Fruit fly (Drosophila melanogaster) whole organism, wandering third instar larva: Measurements from ENCODE around the gene Ncc69.
A peak's percentile ranks its signal among the peaks of the same experiment; 100 is the strongest.

Experiments used
- CG9705 ChIP-seq: fragments of 200-800 bp; sonication (Bioruptor generic); optimal IDR thresholded peaks from 2 replicates; lab custom pipeline; 2018; ENCODE audit warnings: missing biosample characterization, mild to moderate bottlenecking, missing genetic modification characterization
- CrebA ChIP-seq: fragments of 200-800 bp; sonication (Bioruptor generic); optimal IDR thresholded peaks from 2 replicates; lab custom pipeline; 2016; ENCODE audit warnings: missing biosample characterization, mild to moderate bottlenecking, missing genetic modification characterization, borderline replicate concordance
- Dfd ChIP-seq: fragments of >200 bp; optimal IDR thresholded peaks from 2 replicates; lab custom pipeline; 2017; ENCODE audit warnings: missing biosample characterization, missing genetic modification characterization
- Hr78 ChIP-seq: fragments of >200 bp; optimal IDR thresholded peaks from 2 replicates; lab custom pipeline; 2017; ENCODE audit warnings: missing biosample characterization, missing genetic modification characterization
- Hr83 ChIP-seq: fragments of 200-300 bp; sonication (Bioruptor generic); optimal IDR thresholded peaks from 2 replicates; lab custom pipeline; 2016; ENCODE audit warnings: missing biosample characterization, mild to moderate bottlenecking, missing genetic modification characterization, moderate library complexity; ENCODE audit not compliant: poor library complexity, severe bottlenecking
- Jra ChIP-seq: sonication (Bioruptor generic); optimal IDR thresholded peaks from 2 replicates; lab custom pipeline; 2016; ENCODE audit warnings: missing biosample characterization, missing genetic modification characterization
- Mio ChIP-seq: sonication (Bioruptor generic); optimal IDR thresholded peaks from 2 replicates; lab custom pipeline; 2016; ENCODE audit warnings: missing biosample characterization, missing genetic modification characterization
- Myc ChIP-seq: fragments of >200 bp; optimal IDR thresholded peaks from 2 replicates; lab custom pipeline; 2017
- N ChIP-seq: fragments of >200 bp; optimal IDR thresholded peaks from 2 replicates; lab custom pipeline; 2018; ENCODE audit warnings: missing biosample characterization, missing external identifiers, missing genetic modification characterization
- Rel ChIP-seq, 2 experiments: fragments of 200-800 bp; sonication (Bioruptor generic) in 1 of 2; optimal IDR thresholded peaks; 2 replicates in 1 of 2; 3 replicates in 1 of 2; lab custom pipeline; 2016 to 2019; ENCODE audit warnings: mild to moderate bottlenecking in 2 of 2, missing biosample characterization in 2 of 2, missing genetic modification characterization in 2 of 2, moderate library complexity in 1 of 2
- Sp1 ChIP-seq: fragments of 200-800 bp; sonication (Bioruptor generic); optimal IDR thresholded peaks from 3 replicates; lab custom pipeline; 2019; ENCODE audit warnings: missing biosample characterization, mild to moderate bottlenecking, missing genetic modification characterization, moderate library complexity
- Vsx2 ChIP-seq: fragments of 200-300, 225-300 bp; sonication (Bioruptor generic); optimal IDR thresholded peaks from 2 replicates; lab custom pipeline; 2018; ENCODE audit warnings: missing biosample characterization, missing genetic modification characterization; ENCODE audit not compliant: partially characterized antibody
- br ChIP-seq: fragments of 200-800 bp; sonication (Bioruptor generic); optimal IDR thresholded peaks from 2 replicates; lab custom pipeline; 2016; ENCODE audit warnings: missing biosample characterization, missing genetic modification characterization
- brk ChIP-seq: fragments of 200-800 bp; sonication (Bioruptor generic); optimal IDR thresholded peaks from 2 replicates; lab custom pipeline; 2016; ENCODE audit warnings: missing biosample characterization, mild to moderate bottlenecking, missing genetic modification characterization
- dl ChIP-seq, 2 experiments: fragments of 175-275, 200-275 bp in 1 of 2; fragments of 200-275 bp in 1 of 2; sonication (Bioruptor generic); optimal IDR thresholded peaks; lab custom pipeline; 2018; ENCODE audit warnings: mild to moderate bottlenecking in 2 of 2, missing biosample characterization in 2 of 2, missing genetic modification characterization in 2 of 2, moderate library complexity in 2 of 2; ENCODE audit not compliant: partially characterized antibody in 2 of 2, insufficient read depth in 1 of 2
- dmrt93B ChIP-seq: fragments of 200-800 bp; sonication (Bioruptor generic); optimal IDR thresholded peaks from 2 replicates; lab custom pipeline; 2018; ENCODE audit warnings: missing biosample characterization, mild to moderate bottlenecking, missing genetic modification characterization
- ey ChIP-seq: fragments of 200-800 bp; sonication (Bioruptor generic); optimal IDR thresholded peaks from 2 replicates; lab custom pipeline; 2016; ENCODE audit warnings: missing biosample characterization, missing genetic modification characterization
- foxo ChIP-seq, 2 experiments: fragments of 200-800 bp; sonication (Bioruptor generic); optimal IDR thresholded peaks; 2 replicates in 1 of 2; 3 replicates in 1 of 2; lab custom pipeline; 2016 to 2017; ENCODE audit warnings: missing biosample characterization in 2 of 2, missing genetic modification characterization in 2 of 2
- fru ChIP-seq: fragments of 200-800 bp; sonication (Bioruptor generic); optimal IDR thresholded peaks from 3 replicates; lab custom pipeline; 2016; ENCODE audit warnings: missing biosample characterization, mild to moderate bottlenecking, missing genetic modification characterization
- h ChIP-seq: fragments of 200-800 bp; sonication (Bioruptor generic); optimal IDR thresholded peaks from 3 replicates; lab custom pipeline; 2016; ENCODE audit warnings: missing biosample characterization, mild to moderate bottlenecking, missing genetic modification characterization
- jim ChIP-seq: fragments of 175-275, 200-325 bp; sonication (Bioruptor generic); optimal IDR thresholded peaks from 2 replicates; lab custom pipeline; 2016; ENCODE audit warnings: missing biosample characterization, mild to moderate bottlenecking, missing genetic modification characterization
- lola ChIP-seq: fragments of >200 bp; optimal IDR thresholded peaks from 2 replicates; lab custom pipeline; 2017; ENCODE audit warnings: missing biosample characterization, missing genetic modification characterization
- pan ChIP-seq: fragments of >200 bp; optimal IDR thresholded peaks from 2 replicates; lab custom pipeline; 2017
- psq ChIP-seq: fragments of 200-800 bp; sonication (Bioruptor generic); optimal IDR thresholded peaks from 3 replicates; lab custom pipeline; 2017; ENCODE audit warnings: missing biosample characterization, mild to moderate bottlenecking, missing genetic modification characterization, moderate library complexity
- sage ChIP-seq: fragments of 200-800 bp; sonication (Bioruptor generic); optimal IDR thresholded peaks from 2 replicates; lab custom pipeline; 2016; ENCODE audit warnings: missing biosample characterization, mild to moderate bottlenecking, missing genetic modification characterization
- sv ChIP-seq: fragments of 200-800 bp; sonication (Bioruptor generic); optimal IDR thresholded peaks from 3 replicates; lab custom pipeline; 2016; ENCODE audit warnings: missing biosample characterization, missing genetic modification characterization
- tai ChIP-seq: sonication (Bioruptor generic); optimal IDR thresholded peaks from 2 replicates; lab custom pipeline; 2016; ENCODE audit warnings: missing biosample characterization, missing genetic modification characterization
- usp ChIP-seq: fragments of >200 bp; optimal IDR thresholded peaks from 2 replicates; lab custom pipeline; 2017; ENCODE audit warnings: missing biosample characterization, missing genetic modification characterization
- woc ChIP-seq: sonication (Bioruptor generic); optimal IDR thresholded peaks from 2 replicates; lab custom pipeline; 2016; ENCODE audit warnings: missing biosample characterization, mild to moderate bottlenecking, missing genetic modification characterization

Ncc69 gene

DNA sequence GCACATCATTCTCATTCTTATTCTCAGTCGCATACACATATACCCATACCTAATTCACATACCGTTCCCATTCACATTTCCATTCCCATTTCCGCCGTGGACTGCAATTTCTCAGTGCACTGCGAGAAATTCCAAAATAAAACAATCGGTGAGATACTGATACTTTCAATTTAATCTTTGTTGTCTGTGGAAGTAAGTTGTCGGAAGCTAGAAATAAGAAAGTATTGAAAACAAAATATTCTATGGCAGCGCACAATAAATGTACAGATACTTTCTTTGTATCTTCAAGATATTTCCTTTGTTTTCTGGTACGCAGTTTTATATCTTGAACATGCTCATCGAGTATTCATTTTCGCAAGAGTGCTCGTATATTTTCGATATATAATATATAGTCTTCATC, 3.3 kb downstream of the Ncc69 start (continued):
- TF ChIP-seq Sp1 (GFP tag; lab: Kevin White, UChicago) = no peak
- no peak for TF ChIP-seq N
- no peak for TF ChIP-seq Mio (GFP tag; lab: Kevin White, UChicago)
- TF ChIP-seq woc (GFP tag; lab: Kevin White, UChicago) = peak; percentile 9
- TF ChIP-seq dmrt93B (GFP tag; lab: Kevin White, UChicago) = no peak

- TF ChIP-seq Rel (GFP tag; optimal IDR thresholded peaks at IDR 0.05; lab: Kevin White, UChicago) (peak; percentile 43), Rel (tag; optimal IDR thresholded peaks at IDR 0.05; lab: Kevin White, UChicago) (no peak), usp (GFP tag; lab: Kevin White, UChicago) (no peak), dl (GFP tag; optimal IDR thresholded peaks at IDR 0.05; lab: Kevin White, UChicago; ENCODE audit: insufficient read depth in 1 of 2, partially characterized antibody in 2 of 2) (peak in 1 of 2 experiments; percentile 10), Vsx2 (GFP tag; lab: Kevin White, UChicago) (peak; percentile 60), brk (GFP tag; lab: Kevin White, UChicago) (peak; percentile 22), psq (peak; percentile 84), br (GFP tag; lab: Kevin White, UChicago) (no peak), CrebA (peak; percentile 22)
Observed at dm6 chr3L:12387063-12387462, 4.2 kb downstream of the Ncc69 start.

dm6 chr3L:12380592-12380991, 10.7 kb downstream of the Ncc69 start:
- no peak for TF ChIP-seq foxo (GFP tag; optimal IDR thresholded peaks at IDR 0.05; lab: Kevin White, UChicago)
- no peak for TF ChIP-seq Vsx2 (GFP tag; lab: Kevin White, UChicago)
- no peak for TF ChIP-seq woc (GFP tag; lab: Kevin White, UChicago)
- TF ChIP-seq dmrt93B (GFP tag; lab: Kevin White, UChicago) = no peak
- TF ChIP-seq sage (GFP tag; lab: Kevin White, UChicago) = no peak
- TF ChIP-seq lola (GFP tag; lab: Kevin White, UChicago) = no peak
- no peak for TF ChIP-seq CrebA
- no peak for TF ChIP-seq Mio (GFP tag; lab: Kevin White, UChicago)
- no peak for TF ChIP-seq brk (GFP tag; lab: Kevin White, UChicago)
- TF ChIP-seq dl (GFP tag; optimal IDR thresholded peaks at IDR 0.05; lab: Kevin White, UChicago; ENCODE audit: insufficient read depth in 1 of 2, partially characterized antibody in 2 of 2) = no peak
- no peak for TF ChIP-seq h (GFP tag; lab: Kevin White, UChicago)
- TF ChIP-seq Dfd (GFP tag; lab: Kevin White, UChicago) = no peak
- no peak for TF ChIP-seq Hr83 (GFP tag; lab: Kevin White, UChicago)
- TF ChIP-seq CG9705 (GFP tag; lab: Kevin White, UChicago) = no peak
- no peak for TF ChIP-seq ey (GFP tag; lab: Kevin White, UChicago)
- no peak for TF ChIP-seq Hr78 (GFP tag; lab: Kevin White, UChicago)
- no peak for TF ChIP-seq pan
- no peak for TF ChIP-seq Myc

- TF ChIP-seq Hr78 (GFP tag; lab: Kevin White, UChicago) = no peak
- no peak for TF ChIP-seq sv (GFP tag; lab: Kevin White, UChicago)
- TF ChIP-seq jim (GFP tag; lab: Kevin White, UChicago) = no peak
- no peak for TF ChIP-seq Sp1 (GFP tag; lab: Kevin White, UChicago)
- TF ChIP-seq Jra = no peak
- TF ChIP-seq CG9705 (GFP tag; lab: Kevin White, UChicago) = no peak
- TF ChIP-seq tai (GFP tag; lab: Kevin White, UChicago) = no peak
- no peak for TF ChIP-seq fru (GFP tag; lab: Kevin White, UChicago)
- TF ChIP-seq Vsx2 (GFP tag; lab: Kevin White, UChicago) = no peak
- no peak for TF ChIP-seq brk (GFP tag; lab: Kevin White, UChicago)
Observed at dm6 chr3L:12374420-12374819, 16.8 kb downstream of the Ncc69 start.

dm6 chr3L:12363729-12364128, 27.5 kb downstream of the Ncc69 start:
- no peak for TF ChIP-seq h (GFP tag; lab: Kevin White, UChicago)
- TF ChIP-seq sv (GFP tag; lab: Kevin White, UChicago) = no peak

DNA sequence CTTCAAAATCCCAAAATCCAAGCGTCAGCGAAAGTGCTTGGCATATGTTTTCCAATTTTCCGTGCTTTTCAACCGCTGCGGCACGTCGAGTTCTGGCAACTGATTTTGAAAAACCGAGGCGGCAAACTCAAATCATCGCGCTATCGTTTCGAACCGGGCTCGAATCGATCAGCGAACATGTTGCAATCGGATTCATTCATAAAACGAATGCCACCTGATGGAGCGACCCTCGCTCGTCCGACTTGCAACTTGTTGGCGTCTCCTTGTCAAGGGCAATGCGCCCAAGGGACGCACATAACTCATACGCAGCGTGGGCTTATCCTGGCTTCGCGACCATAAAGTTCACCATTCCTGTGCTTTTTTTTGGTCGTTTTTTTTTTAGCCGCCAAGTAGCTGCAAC, 39.8 kb downstream of the Ncc69 start, which contains the start of gene CrzR:
Gene CrzR, minus strand, starts transcription at position 105 of the 400 bp plus-strand sequence.
- TF ChIP-seq Jra = no peak
- TF ChIP-seq, all 38 proteins: peak for 0
